Worm (Caenorhabditis elegans): ENCODE data around the gene srx-3.

DNA sequence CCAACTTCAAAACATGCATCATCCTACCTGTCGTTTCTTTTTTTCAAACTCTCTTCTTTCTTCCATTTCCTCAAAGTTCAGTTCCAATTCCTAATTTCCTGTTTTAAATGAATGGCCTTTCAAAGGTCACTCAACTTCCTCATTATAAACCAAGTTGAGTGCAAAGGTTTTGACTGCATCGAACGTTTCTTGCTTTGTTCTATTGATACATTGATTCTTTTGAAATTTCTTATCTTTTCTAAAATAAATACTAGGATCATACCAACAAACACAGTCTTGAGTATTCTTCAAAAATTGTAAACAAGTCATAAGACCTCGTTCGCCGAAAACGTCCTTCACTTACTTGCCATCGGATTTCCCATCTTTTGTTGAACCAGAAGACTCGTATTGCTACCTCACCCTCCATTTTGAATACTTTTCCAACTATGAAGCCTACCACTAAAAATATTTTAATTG, 15.1 kb upstream of the srx-3 start, which contains the start of gene F59E11.7:
- TF ChIP-seq skn-1 (tag; optimal IDR thresholded peaks at IDR 0.05) (no peak), lin-39 (tag; optimal IDR thresholded peaks at IDR 0.05) (no peak), mdl-1 (tag; optimal IDR thresholded peaks at IDR 0.05) (no peak), nhr-11 (tag; optimal IDR thresholded peaks at IDR 0.05) (no peak), ceh-82 (tag; optimal IDR thresholded peaks at IDR 0.05) (no peak), lsy-2 (tag; optimal IDR thresholded peaks at IDR 0.05) (no peak), ceh-16 (tag; optimal IDR thresholded peaks at IDR 0.05) (no peak), C34F6.9 (tag; optimal IDR thresholded peaks at IDR 0.05) (no peak), ztf-11 (tag; optimal IDR thresholded peaks at IDR 0.05) (no peak), sma-3 (GFP tag; optimal IDR thresholded peaks at IDR 0.05) (peak; percentile 11), egl-27 (tag; optimal IDR thresholded peaks at IDR 0.05) (no peak), nhr-237 (tag; optimal IDR thresholded peaks at IDR 0.05) (no peak), ztf-4 (tag; optimal IDR thresholded peaks at IDR 0.05) (no peak)

Data from whole organism, L2 larva.